Worm (Caenorhabditis elegans) whole organism, L4/young adult: ENCODE results near the gene cdc-25.2.

Experiments used
- W03F9.2 ChIP-seq: fragments of 150-350 bp; optimal IDR thresholded peaks from 2 replicates; lab custom pipeline; 2014; ENCODE audit warnings: missing biosample characterization, missing genetic modification characterization
- dao-5 ChIP-seq: sonication (generic microtip); optimal IDR thresholded peaks from 2 replicates; lab custom pipeline; 2016; ENCODE audit warnings: missing genotype, missing genetic modification characterization, moderate library complexity, missing compliant biosample characterization
- him-1 ChIP-seq: sonication (generic microtip); optimal IDR thresholded peaks from 2 replicates; lab custom pipeline; 2016; ENCODE audit warnings: missing genotype, missing genetic modification reagents, missing genetic modification characterization, missing compliant biosample characterization

- no peak for TF ChIP-seq dao-5
- no peak for TF ChIP-seq W03F9.2 (tag; lab: Kevin White, UChicago)
- no peak for TF ChIP-seq him-1 (tag; lab: Kevin White, UChicago)
Observed at ce11 chrV:1558113-1558512, 8.8 kb upstream of the cdc-25.2 start.
